Worm (Caenorhabditis elegans) whole organism, L2 larva: ENCODE measurements around the gene chat-1.

Experiments
- C34F6.9 ChIP-seq: fragments of 150-350 bp; optimal IDR thresholded peaks from 2 replicates; lab custom pipeline; 2014; ENCODE audit warnings: missing biosample characterization, missing genetic modification characterization
- F13H6.1 ChIP-seq: sonication (generic microtip); optimal IDR thresholded peaks from 2 replicates; lab custom pipeline; 2016; ENCODE audit warnings: missing genetic modification characterization, missing compliant biosample characterization
- R02D3.7 ChIP-seq: fragments of 150-350 bp; optimal IDR thresholded peaks from 2 replicates; lab custom pipeline; 2014; ENCODE audit warnings: missing biosample characterization, missing genetic modification characterization
- aly-2 ChIP-seq: fragments of 150-350 bp; optimal IDR thresholded peaks from 2 replicates; lab custom pipeline; 2014; ENCODE audit warnings: missing biosample characterization, missing genetic modification characterization
- ama-1 ChIP-seq: fragments of 150-350 bp; optimal IDR thresholded peaks from 2 replicates; lab custom pipeline; 2018; ENCODE audit warnings: inconsistent platforms
- blmp-1 ChIP-seq: sonication (generic microtip); optimal IDR thresholded peaks from 2 replicates; lab custom pipeline; 2017; ENCODE audit warnings: missing genetic modification characterization, mild to moderate bottlenecking, missing compliant biosample characterization, antibody characterized with exemption, moderate library complexity; ENCODE audit not compliant: insufficient read depth
- ceh-82 ChIP-seq: fragments of 150-350 bp; optimal IDR thresholded peaks from 2 replicates; lab custom pipeline; 2014; ENCODE audit warnings: missing biosample characterization, missing genetic modification characterization
- egl-27 ChIP-seq: sonication (generic microtip); optimal IDR thresholded peaks from 3 replicates; lab custom pipeline; 2017; ENCODE audit warnings: missing biosample characterization, missing genetic modification reagents, missing genetic modification characterization
- elt-1 ChIP-seq: fragments of 150-350 bp; optimal IDR thresholded peaks from 2 replicates; lab custom pipeline; 2014; ENCODE audit warnings: missing biosample characterization, missing genetic modification characterization
- elt-3 ChIP-seq: sonication (generic microtip); optimal IDR thresholded peaks from 2 replicates; lab custom pipeline; 2017; ENCODE audit warnings: missing biosample characterization, missing genetic modification characterization
- fos-1 ChIP-seq: fragments of 150-350 bp; optimal IDR thresholded peaks from 2 replicates; lab custom pipeline; 2014; ENCODE audit warnings: missing biosample characterization, missing genetic modification characterization
- gmeb-1 ChIP-seq: fragments of 150-350 bp; optimal IDR thresholded peaks from 2 replicates; lab custom pipeline; 2014; ENCODE audit warnings: missing biosample characterization, missing genetic modification characterization
- lin-11 ChIP-seq: fragments of 150-350 bp; sonication (generic microtip); optimal IDR thresholded peaks from 2 replicates; lab custom pipeline; 2014; ENCODE audit warnings: missing biosample characterization, missing genetic modification characterization, inconsistent platforms, mixed read lengths
- lin-39 ChIP-seq: fragments of 150-350 bp; optimal IDR thresholded peaks from 2 replicates; lab custom pipeline; 2014; ENCODE audit warnings: missing biosample characterization, missing genetic modification reagents, missing genetic modification characterization
- lsy-2 ChIP-seq, 2 experiments: fragments of 150-350 bp in 1 of 2; sonication (generic microtip) in 1 of 2; optimal IDR thresholded peaks; 2 replicates each; lab custom pipeline; 2014 to 2017; ENCODE audit warnings: missing biosample characterization in 2 of 2, missing genetic modification characterization in 2 of 2
- mbf-1 ChIP-seq: sonication (generic microtip); optimal IDR thresholded peaks from 2 replicates; lab custom pipeline; 2017; ENCODE audit warnings: missing biosample characterization, missing genetic modification characterization
- mdl-1 ChIP-seq, 2 experiments: fragments of 150-350 bp in 1 of 2; sonication (generic microtip) in 1 of 2; optimal IDR thresholded peaks; 2 replicates each; lab custom pipeline; 2017; ENCODE audit warnings: missing biosample characterization in 2 of 2, missing genetic modification characterization in 2 of 2
- nhr-12 ChIP-seq: fragments of 150-350 bp; optimal IDR thresholded peaks from 2 replicates; lab custom pipeline; 2014; ENCODE audit warnings: missing biosample characterization, missing genetic modification characterization
- nhr-129 ChIP-seq: fragments of 150-350 bp; optimal IDR thresholded peaks from 2 replicates; lab custom pipeline; 2014; ENCODE audit warnings: missing biosample characterization, missing genetic modification characterization
- nhr-21 ChIP-seq: fragments of 150-350 bp; optimal IDR thresholded peaks from 2 replicates; lab custom pipeline; 2014; ENCODE audit warnings: missing biosample characterization, missing genetic modification characterization
- nhr-23 ChIP-seq: fragments of 150-350 bp; optimal IDR thresholded peaks from 2 replicates; lab custom pipeline; 2014; ENCODE audit warnings: missing biosample characterization, missing genetic modification reagents, missing genetic modification characterization
- nhr-237 ChIP-seq: fragments of 150-350 bp; optimal IDR thresholded peaks from 2 replicates; lab custom pipeline; 2014; ENCODE audit warnings: missing biosample characterization, missing genetic modification characterization
- nhr-6 ChIP-seq: fragments of 150-350 bp; optimal IDR thresholded peaks from 2 replicates; lab custom pipeline; 2014; ENCODE audit warnings: missing biosample characterization, missing genetic modification characterization
- nhr-77 ChIP-seq: fragments of 150-350 bp; optimal IDR thresholded peaks from 2 replicates; lab custom pipeline; 2014; ENCODE audit warnings: missing biosample characterization, missing genetic modification characterization
- peb-1 ChIP-seq: fragments of 150-350 bp; optimal IDR thresholded peaks from 2 replicates; lab custom pipeline; 2014; ENCODE audit warnings: missing biosample characterization, missing genetic modification characterization
- sem-4 ChIP-seq: fragments of 150-350 bp; optimal IDR thresholded peaks from 2 replicates; lab custom pipeline; 2014; ENCODE audit warnings: missing biosample characterization, missing genetic modification reagents, missing genetic modification characterization
- sma-9 ChIP-seq, 2 experiments: fragments of 150-350 bp in 1 of 2; sonication (generic microtip) in 1 of 2; optimal IDR thresholded peaks; 2 replicates each; lab custom pipeline; 2014 to 2016; ENCODE audit warnings: missing genetic modification characterization in 2 of 2, mild to moderate bottlenecking in 1 of 2, missing biosample characterization in 1 of 2, missing compliant biosample characterization in 1 of 2, missing genetic modification reagents in 1 of 2, moderate library complexity in 1 of 2
- snpc-4 ChIP-seq: fragments of 150-350 bp; optimal IDR thresholded peaks from 2 replicates; lab custom pipeline; 2014; ENCODE audit warnings: missing biosample characterization, missing genetic modification characterization
- unc-55 ChIP-seq: fragments of 150-350 bp; sonication (generic microtip); optimal IDR thresholded peaks from 3 replicates; lab custom pipeline; 2014; ENCODE audit warnings: missing biosample characterization, missing genetic modification reagents, missing genetic modification characterization
- ztf-11 ChIP-seq: sonication (generic microtip); optimal IDR thresholded peaks from 2 replicates; lab custom pipeline; 2017; ENCODE audit warnings: missing biosample characterization, missing genetic modification characterization
- ztf-4 ChIP-seq: fragments of 150-350 bp; optimal IDR thresholded peaks from 2 replicates; lab custom pipeline; 2014; ENCODE audit warnings: missing biosample characterization, missing genetic modification characterization

The chat-1 gene

ce11 chrIV:4477009-4477471, 29.9 kb downstream of the chat-1 start, which contains the start of gene M01H9.3 (continued):
- TF ChIP-seq sem-4 (tag; lab: Kevin White, UChicago) (peak; percentile 44), ceh-82 (tag; lab: Kevin White, UChicago) (no peak), lsy-2 (tag; optimal IDR thresholded peaks at IDR 0.05; lab: Kevin White, UChicago) (peak in 1 of 2 experiments; percentile 76), ztf-11 (no peak), peb-1 (no peak), nhr-6 (peak; percentile 80), blmp-1 (tag; lab: Kevin White, UChicago) (no peak), mbf-1 (no peak), C34F6.9 (tag; lab: Kevin White, UChicago) (peak; percentile 82), nhr-237 (tag; lab: Kevin White, UChicago) (no peak)

DNA sequence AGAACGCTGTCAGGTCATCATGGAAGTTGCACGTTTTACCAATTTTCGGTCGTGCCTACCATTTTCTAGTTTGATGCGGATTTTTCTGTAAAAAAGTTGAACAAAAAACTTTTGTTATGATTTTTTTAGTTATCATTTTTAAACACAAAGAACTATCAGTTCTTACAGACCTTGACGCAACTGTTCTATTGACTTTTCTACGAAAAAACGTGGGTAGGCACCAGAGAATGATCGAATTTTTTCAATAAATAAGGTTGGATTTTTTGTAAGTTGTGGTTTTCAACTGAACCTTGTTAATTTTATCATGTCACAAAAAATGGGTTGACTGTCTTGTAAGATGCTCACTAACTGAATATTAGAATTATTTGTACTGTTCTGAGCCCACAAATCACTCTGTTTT, 31.5 kb downstream of the chat-1 start:
- TF ChIP-seq egl-27 (tag; lab: Kevin White, UChicago) (no peak), mdl-1 (tag; optimal IDR thresholded peaks at IDR 0.05; lab: Kevin White, UChicago) (no peak), ama-1 (no peak), nhr-23 (tag; lab: Kevin White, UChicago) (no peak), nhr-21 (tag; lab: Kevin White, UChicago) (no peak), sma-9 (GFP tag; optimal IDR thresholded peaks at IDR 0.05; lab: Kevin White, UChicago) (peak; percentile 64), sma-9 (tag; optimal IDR thresholded peaks at IDR 0.05; lab: Kevin White, UChicago) (no peak), lin-39 (tag; lab: Kevin White, UChicago) (no peak)

ce11 chrIV:4480027-4480426, 32.9 kb downstream of the chat-1 start, which contains the start of gene M01H9.10:
TSS of gene M01H9.10 (minus strand) at chrIV:4480127.
- TF ChIP-seq nhr-129 (tag; lab: Kevin White, UChicago): no peak
- no peak for TF ChIP-seq gmeb-1 (tag; lab: Kevin White, UChicago)
- no peak for TF ChIP-seq ztf-4 (tag; lab: Kevin White, UChicago)
- no peak for TF ChIP-seq mdl-1 (tag; optimal IDR thresholded peaks at IDR 0.05; lab: Kevin White, UChicago)
- no peak for TF ChIP-seq nhr-12 (tag; lab: Kevin White, UChicago)
- TF ChIP-seq lin-39 (tag; lab: Kevin White, UChicago): no peak
- TF ChIP-seq egl-27 (tag; lab: Kevin White, UChicago): no peak
- no peak for TF ChIP-seq F13H6.1
- TF ChIP-seq elt-1 (tag; lab: Kevin White, UChicago): no peak
- no peak for TF ChIP-seq elt-3 (tag; lab: Kevin White, UChicago)
- TF ChIP-seq ztf-11: no peak
- no peak for TF ChIP-seq aly-2 (tag; lab: Kevin White, UChicago)
- no peak for TF ChIP-seq lsy-2 (tag; optimal IDR thresholded peaks at IDR 0.05; lab: Kevin White, UChicago)
- no peak for TF ChIP-seq nhr-77 (tag; lab: Kevin White, UChicago)
- no peak for TF ChIP-seq fos-1 (tag; lab: Kevin White, UChicago)
- no peak for TF ChIP-seq unc-55 (GFP tag; lab: Kevin White, UChicago)
- TF ChIP-seq nhr-6: no peak
- TF ChIP-seq blmp-1 (tag; lab: Kevin White, UChicago): no peak

DNA sequence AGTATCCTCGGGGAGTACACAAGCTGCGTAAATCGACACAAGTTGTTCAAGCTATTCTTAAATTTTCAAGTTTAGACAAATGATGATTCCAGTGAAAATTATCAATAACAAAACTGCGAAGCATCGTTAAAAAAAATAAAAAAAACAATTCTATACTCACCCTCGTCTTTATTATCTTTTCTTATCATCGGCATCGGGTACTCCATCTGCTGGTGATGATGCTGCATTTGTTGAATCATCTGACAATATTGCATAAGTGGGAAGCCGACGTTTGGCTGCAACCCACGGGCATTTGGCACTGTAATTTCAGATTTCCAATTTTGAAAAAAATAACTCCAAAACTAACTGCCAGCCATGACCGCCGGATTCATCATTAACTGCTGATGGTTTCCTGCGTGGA, 34.2 kb downstream of the chat-1 start:
- TF ChIP-seq fos-1 (tag; lab: Kevin White, UChicago): peak; percentile 59
- no peak for TF ChIP-seq lin-11 (tag; lab: Kevin White, UChicago)
- TF ChIP-seq, all 48 proteins: peak for 1

DNA sequence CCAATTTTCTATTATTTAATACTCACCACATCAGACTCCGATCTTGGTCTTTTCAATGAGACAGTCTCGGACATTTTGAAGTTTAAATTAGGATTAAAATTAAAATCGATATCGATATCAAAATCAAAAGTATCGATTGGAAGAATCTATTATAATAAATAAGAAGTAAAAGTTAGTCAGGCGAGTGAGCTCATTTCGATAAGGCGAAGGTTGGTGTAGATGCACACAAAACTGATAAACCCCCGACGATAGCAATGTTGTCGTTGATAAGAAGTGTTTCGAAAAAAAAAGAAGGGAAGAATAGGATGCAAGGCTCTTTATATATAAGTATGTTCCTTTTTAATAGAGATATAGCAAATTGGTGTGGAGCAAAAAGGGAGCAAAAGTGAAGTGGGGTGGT, 35.4 kb downstream of the chat-1 start, which contains the start of gene M01H9.4:
M01H9.4 (minus strand) TSS at position 379 of the 400 bp plus-strand sequence.
- TF ChIP-seq fos-1 (tag; lab: Kevin White, UChicago) (peak; percentile 99), R02D3.7 (no peak), sma-9 (GFP tag; optimal IDR thresholded peaks at IDR 0.05; lab: Kevin White, UChicago) (peak; percentile 49), sma-9 (tag; optimal IDR thresholded peaks at IDR 0.05; lab: Kevin White, UChicago) (no peak), sem-4 (tag; lab: Kevin White, UChicago) (no peak), peb-1 (no peak), ztf-11 (no peak), egl-27 (tag; lab: Kevin White, UChicago) (no peak), nhr-129 (tag; lab: Kevin White, UChicago) (no peak)

- TF ChIP-seq nhr-21 (tag; lab: Kevin White, UChicago) (no peak), fos-1 (tag; lab: Kevin White, UChicago) (peak; percentile 19), gmeb-1 (tag; lab: Kevin White, UChicago) (no peak), snpc-4 (tag; lab: Kevin White, UChicago) (no peak)
Observed at ce11 chrIV:4484555-4484954, 37.4 kb downstream of the chat-1 start.
